Comparison of ENCODE assay signal across 5 worm cellular contexts in the genomic region with DNA sequence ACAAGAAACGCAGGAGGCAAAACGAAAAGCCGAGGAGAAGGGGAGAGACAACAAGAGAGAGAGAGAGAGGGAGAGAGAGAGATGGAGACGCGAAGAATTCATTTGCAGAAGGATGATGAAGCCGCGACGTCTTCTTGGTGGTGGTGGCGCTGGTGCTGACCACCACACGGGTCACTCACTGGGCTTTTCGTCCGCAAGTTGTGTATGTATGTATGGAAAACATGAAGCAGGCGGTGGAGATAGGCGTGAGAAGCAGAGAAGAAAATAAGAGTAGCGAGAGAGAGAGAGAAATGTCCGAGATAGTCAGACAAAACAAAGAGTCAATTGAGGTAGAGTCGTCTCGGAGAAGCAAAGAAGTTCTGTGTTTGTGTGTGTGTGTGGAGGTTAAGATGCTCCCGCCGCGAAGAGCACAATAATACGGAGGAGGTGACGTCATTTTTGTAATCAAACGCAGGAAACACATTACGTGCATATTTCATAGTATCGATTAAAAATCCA.
TF ChIP-seq lines count a peak whose summit lies in the region.

No protein-coding gene starts in this region.

TF ChIP-seq in whole organism, L1 larva, 84 proteins besides CTCF, POLR2A, EP300 and RAD21 (continues in another document):
- TF ChIP-seq tlp-1 (tag; optimal IDR thresholded peaks at IDR 0.05; lab: Kevin White, UChicago): no peak
- TF ChIP-seq ama-1 (optimal IDR thresholded peaks at IDR 0.05; lab: Kevin White, UChicago): no peak
- TF ChIP-seq ceh-63 (GFP tag; optimal IDR thresholded peaks at IDR 0.05; lab: Kevin White, UChicago): peak; percentile 80
- no peak for TF ChIP-seq pag-3 (tag; optimal IDR thresholded peaks at IDR 0.05; lab: Kevin White, UChicago; ENCODE audit: borderline replicate concordance, insufficient read depth)
- peak in 1 of 3 experiments; percentile 28 for TF ChIP-seq dpl-1 (GFP tag; optimal IDR thresholded peaks at IDR 0.05; lab: Kevin White, UChicago)
- TF ChIP-seq ceh-82 (tag; optimal IDR thresholded peaks at IDR 0.05; lab: Kevin White, UChicago): peak; percentile 22 to 73 (median 35)
- TF ChIP-seq swsn-7 (tag; optimal IDR thresholded peaks at IDR 0.05; lab: Kevin White, UChicago): peak; percentile 82
- TF ChIP-seq egl-13 (tag; optimal IDR thresholded peaks at IDR 0.05; lab: Kevin White, UChicago): peak; percentile 87
- TF ChIP-seq lsy-2 (tag; optimal IDR thresholded peaks at IDR 0.05; lab: Kevin White, UChicago): peak; percentile 40 to 75
- peak; percentile 92 for TF ChIP-seq fkh-8 (tag; optimal IDR thresholded peaks at IDR 0.05; lab: Kevin White, UChicago)
- TF ChIP-seq nhr-85 (tag; lab: Kevin White, UChicago): peak; percentile 10
- TF ChIP-seq nhr-19 (GFP tag; conservative IDR thresholded peaks at IDR 0.05; lab: Robert Waterston, UW): peak; percentile 43; the same call in 1 of the 2 replicates
- TF ChIP-seq hpl-2 (GFP tag; optimal IDR thresholded peaks at IDR 0.05; lab: Kevin White, UChicago): no peak
- TF ChIP-seq ztf-11 (tag; optimal IDR thresholded peaks at IDR 0.05; lab: Kevin White, UChicago): peak in 1 of 2 experiments; percentile 31
- TF ChIP-seq hlh-17 (GFP tag; optimal IDR thresholded peaks at IDR 0.05; lab: Kevin White, UChicago; ENCODE audit: borderline replicate concordance): no peak
- no peak for TF ChIP-seq ceh-88 (GFP tag; IDR thresholded peaks at IDR 0.05; lab: Robert Waterston, UW)

TF ChIP-seq in whole organism, L3 larva, 47 proteins besides CTCF, POLR2A, EP300 and RAD21 (continues in another document):
- TF ChIP-seq zag-1 (tag; optimal IDR thresholded peaks at IDR 0.05; lab: Kevin White, UChicago) (no peak), aly-2 (tag; optimal IDR thresholded peaks at IDR 0.05; lab: Kevin White, UChicago) (no peak), ztf-11 (tag; optimal IDR thresholded peaks at IDR 0.05; lab: Kevin White, UChicago) (no peak), ztf-4 (tag; optimal IDR thresholded peaks at IDR 0.05; lab: Kevin White, UChicago) (no peak), ceh-82 (tag; optimal IDR thresholded peaks at IDR 0.05; lab: Kevin White, UChicago) (no peak), egl-27 (tag; optimal IDR thresholded peaks at IDR 0.05; lab: Kevin White, UChicago) (no peak), pha-4 (tag; optimal IDR thresholded peaks at IDR 0.05; lab: Kevin White, UChicago) (peak; percentile 84), elt-3 (tag; optimal IDR thresholded peaks at IDR 0.05; lab: Kevin White, UChicago) (no peak), nhr-237 (tag; optimal IDR thresholded peaks at IDR 0.05; lab: Kevin White, UChicago) (no peak), eor-1 (tag; optimal IDR thresholded peaks at IDR 0.05; lab: Kevin White, UChicago) (no peak), daf-12 (tag; optimal IDR thresholded peaks at IDR 0.05; lab: Kevin White, UChicago) (no peak), unc-39 (tag; optimal IDR thresholded peaks at IDR 0.05; lab: Kevin White, UChicago) (no peak), nhr-76 (tag; optimal IDR thresholded peaks at IDR 0.05; lab: Kevin White, UChicago) (no peak), fkh-2 (tag; optimal IDR thresholded peaks at IDR 0.05; lab: Kevin White, UChicago) (no peak), ceh-28 (tag; optimal IDR thresholded peaks at IDR 0.05; lab: Kevin White, UChicago) (peak; percentile 50), hmg-11 (tag; optimal IDR thresholded peaks at IDR 0.05; lab: Kevin White, UChicago) (peak; percentile 71), lin-15B (tag; optimal IDR thresholded peaks at IDR 0.05; lab: Kevin White, UChicago) (peak; percentile 59), mdl-1 (tag; optimal IDR thresholded peaks at IDR 0.05; lab: Kevin White, UChicago) (peak; percentile 55), elt-1 (tag; optimal IDR thresholded peaks at IDR 0.05; lab: Kevin White, UChicago) (no peak)

TF ChIP-seq in whole organism, early embryonic, 17 proteins besides CTCF, POLR2A, EP300 and RAD21:
- TF ChIP-seq tbx-11 (GFP tag; IDR thresholded peaks at IDR 0.05; lab: Robert Waterston, UW) (no peak), pes-1 (GFP tag; IDR thresholded peaks at IDR 0.05; lab: Robert Waterston, UW) (no peak), hmg-4 (GFP tag; optimal IDR thresholded peaks at IDR 0.05; lab: Kevin White, UChicago) (peak; percentile 12), aly-1 (tag; optimal IDR thresholded peaks at IDR 0.05; lab: Kevin White, UChicago) (peak; percentile 52)

TF ChIP-seq in whole organism, midembryonic, 9 proteins besides CTCF, POLR2A, EP300 and RAD21:
- TF ChIP-seq ref-1 (GFP tag; conservative IDR thresholded peaks at IDR 0.05; lab: Robert Waterston, UW) (no peak), cog-1 (tag; optimal IDR thresholded peaks at IDR 0.05; lab: Kevin White, UChicago) (peak; percentile 51), flt-1 (GFP tag; IDR thresholded peaks at IDR 0.05; lab: Robert Waterston, UW) (peak; percentile 47; the same call in 1 of the 2 replicates)

TF ChIP-seq in whole organism, young adult, 124 proteins besides CTCF, POLR2A, EP300 and RAD21:
- TF ChIP-seq rpc-1 (optimal IDR thresholded peaks at IDR 0.05; lab: Kevin White, UChicago) (no peak), rpc-1 (tag; optimal IDR thresholded peaks at IDR 0.05; lab: Kevin White, UChicago) (no peak), nfyb-1 (GFP tag; IDR thresholded peaks at IDR 0.05; lab: Robert Waterston, UW) (peak; percentile 51; the same call in 1 of the 2 replicates), lin-35 (GFP tag; optimal IDR thresholded peaks at IDR 0.05; lab: Kevin White, UChicago) (peak in 1 of 3 experiments; percentile 46), K12H6.12 (tag; optimal IDR thresholded peaks at IDR 0.05; lab: Kevin White, UChicago) (peak; percentile 46), zfh-2 (GFP tag; conservative IDR thresholded peaks at IDR 0.05; lab: Robert Waterston, UW) (peak; percentile 93), F23B12.7 (tag; optimal IDR thresholded peaks at IDR 0.05; lab: Kevin White, UChicago; ENCODE audit: insufficient read depth) (no peak), snpc-4 (GFP tag; optimal IDR thresholded peaks at IDR 0.05; lab: Kevin White, UChicago) (no peak), snpc-4 (tag; optimal IDR thresholded peaks at IDR 0.05; lab: Kevin White, UChicago) (peak in 2 of 4 experiments; percentile 24 to 38), atf-7 (tag; optimal IDR thresholded peaks at IDR 0.05; lab: Kevin White, UChicago) (peak; percentile 72), attf-5 (GFP tag; optimal IDR thresholded peaks at IDR 0.05; lab: Kevin White, UChicago) (peak; percentile 69), cebp-1 (GFP tag; IDR thresholded peaks at IDR 0.05; lab: Robert Waterston, UW) (no peak), cebp-1 (tag; optimal IDR thresholded peaks at IDR 0.05; lab: Kevin White, UChicago) (peak; percentile 44), nhr-80 (tag; optimal IDR thresholded peaks at IDR 0.05; lab: Kevin White, UChicago) (peak; percentile 79), lsl-1 (GFP tag; optimal IDR thresholded peaks at IDR 0.05; lab: Kevin White, UChicago) (no peak), F22D6.2 (tag; optimal IDR thresholded peaks at IDR 0.05; lab: Kevin White, UChicago) (no peak), F57C9.4 (tag; optimal IDR thresholded peaks at IDR 0.05; lab: Kevin White, UChicago) (no peak), hmg-1.2 (GFP tag; IDR thresholded peaks at IDR 0.05; lab: Robert Waterston, UW) (peak; percentile 40; the same call in 1 of the 2 replicates), lin-40 (tag; optimal IDR thresholded peaks at IDR 0.05; lab: Kevin White, UChicago) (peak; percentile 29), madf-10 (tag; optimal IDR thresholded peaks at IDR 0.05; lab: Kevin White, UChicago) (peak; percentile 19)
TF ChIP-seq in whole organism, young adult: peak in this region for 12.
